Fruit fly (Drosophila melanogaster): ENCODE results near the gene eIF3g1.
A peak's percentile ranks its signal among the peaks of the same experiment; 100 is the strongest.

Gene eIF3g1

dm6 chrX:2647950-2648613, 37.9 kb upstream of the eIF3g1 start (continued):
- TF ChIP-seq CG6813 (GFP tag; optimal IDR thresholded peaks at IDR 0.05) (no peak), CG13424 (tag; optimal IDR thresholded peaks at IDR 0.05) (no peak), B-H2 (GFP tag; optimal IDR thresholded peaks at IDR 0.05) (no peak), kay (GFP tag; optimal IDR thresholded peaks at IDR 0.05) (no peak), Nf-YA (GFP tag; IDR thresholded peaks at IDR 0.05) (no peak), CG3838 (GFP tag; optimal IDR thresholded peaks at IDR 0.05) (no peak), ato (GFP tag; IDR thresholded peaks at IDR 0.05; ENCODE audit: partially characterized antibody) (no peak), H2.0 (GFP tag; IDR thresholded peaks at IDR 0.05) (0 out of 2 replicates have a peak, but pooled peaks have one; percentile 7), CTCF (GFP tag; optimal IDR thresholded peaks at IDR 0.05) (no peak), lab (GFP tag; optimal IDR thresholded peaks at IDR 0.05) (no peak), Ptx1 (GFP tag; IDR thresholded peaks at IDR 0.05) (0 out of 2 replicates have a peak, but pooled peaks have one; percentile 21), exex (tag; optimal IDR thresholded peaks at IDR 0.05) (no peak), Neu2 (GFP tag; optimal IDR thresholded peaks at IDR 0.05; ENCODE audit: borderline replicate concordance) (no peak), Bgb (GFP tag; IDR thresholded peaks at IDR 0.05; ENCODE audit: partially characterized antibody) (no peak), bcd (GFP tag; optimal IDR thresholded peaks at IDR 0.05) (no peak), stc (GFP tag; IDR thresholded peaks at IDR 0.05) (no peak), CG11696 (GFP tag; IDR thresholded peaks at IDR 0.05) (0 out of 2 replicates have a peak, but pooled peaks have one; percentile 64), bab2 (GFP tag; optimal IDR thresholded peaks at IDR 0.05) (no peak), NFAT (GFP tag; IDR thresholded peaks at IDR 0.05) (0 out of 2 replicates have a peak, but pooled peaks have one; percentile 45), CG9797 (GFP tag; optimal IDR thresholded peaks at IDR 0.05) (no peak), hb (GFP tag; IDR thresholded peaks at IDR 0.05; ENCODE audit: partially characterized antibody) (no peak), Vsx1 (GFP tag; optimal IDR thresholded peaks at IDR 0.05) (no peak), CG17385 (GFP tag; optimal IDR thresholded peaks at IDR 0.05) (peak; percentile 20), HLH54F (GFP tag; optimal IDR thresholded peaks at IDR 0.05) (no peak), ap (GFP tag; IDR thresholded peaks at IDR 0.05) (no peak), nom (GFP tag; optimal IDR thresholded peaks at IDR 0.05) (peak; percentile 51), crc (GFP tag; optimal IDR thresholded peaks at IDR 0.05) (no peak), lilli (GFP tag; optimal IDR thresholded peaks at IDR 0.05) (no peak), CG1603 (tag; optimal IDR thresholded peaks at IDR 0.05) (no peak), dmrt99B (tag; optimal IDR thresholded peaks at IDR 0.05) (no peak), CG11695 (GFP tag; IDR thresholded peaks at IDR 0.05) (0 out of 3 replicates have a peak, but pooled peaks have one; percentile 37), z (GFP tag; IDR thresholded peaks at IDR 0.05) (peak; percentile 41; the same call in 1 of the 3 replicates), CG6654 (GFP tag; optimal IDR thresholded peaks at IDR 0.05) (no peak), YL-1 (GFP tag; optimal IDR thresholded peaks at IDR 0.05) (no peak), bsh (GFP tag; optimal IDR thresholded peaks at IDR 0.05) (peak in 1 of 2 experiments; percentile 51), kni (GFP tag; optimal IDR thresholded peaks at IDR 0.05) (no peak), jigr1 (GFP tag; IDR thresholded peaks at IDR 0.05) (no peak), sim (GFP tag; IDR thresholded peaks at IDR 0.05) (no peak), Ravus (GFP tag; IDR thresholded peaks at IDR 0.05) (no peak), MTF-1 (GFP tag; optimal IDR thresholded peaks at IDR 0.05; ENCODE audit: borderline replicate concordance) (no peak), CG11085 (GFP tag; IDR thresholded peaks at IDR 0.05) (no peak), Fer2 (tag; optimal IDR thresholded peaks at IDR 0.05) (no peak), ranshi (GFP tag; IDR thresholded peaks at IDR 0.05) (no peak), Scr (GFP tag; IDR thresholded peaks at IDR 0.05; ENCODE audit: partially characterized antibody) (no peak), sens (GFP tag) (peak; percentile 25), lmd (GFP tag; IDR thresholded peaks at IDR 0.05) (peak; percentile 20; the same call in 1 of the 2 replicates), mirr (GFP tag; optimal IDR thresholded peaks at IDR 0.05) (no peak), CG43689 (GFP tag; IDR thresholded peaks at IDR 0.05) (no peak), rib (GFP tag; IDR thresholded peaks at IDR 0.05) (no peak), hth (optimal IDR thresholded peaks at IDR 0.05) (no peak), CG14667 (GFP tag; IDR thresholded peaks at IDR 0.05) (no peak)
